Worm (Caenorhabditis elegans) whole organism, midembryonic: ENCODE data around the gene cdd-1.

Experiments used
- T22C8.4 ChIP-seq: fragments of 200-800 bp; sonication (Bioruptor generic); IDR thresholded peaks from 2 replicates; pipeline ENCODE4 v1.3.6; 2022; ENCODE audit warnings: missing genetic modification characterization, missing compliant biosample characterization
- cog-1 ChIP-seq: sonication (generic microtip); optimal IDR thresholded peaks from 2 replicates; lab custom pipeline; 2016; ENCODE audit warnings: missing genetic modification characterization, missing compliant biosample characterization
- flt-1 ChIP-seq: fragments of 200-800 bp; sonication (Bioruptor generic); IDR thresholded peaks from 2 replicates; pipeline ENCODE4 v1.3.6; 2022; ENCODE audit warnings: missing genetic modification characterization, missing compliant biosample characterization
- klf-2 ChIP-seq: fragments of 200-800 bp; sonication (Bioruptor generic); conservative IDR thresholded peaks from 2 replicates; pipeline ENCODE4 v1.3.6; 2022; ENCODE audit warnings: missing genetic modification reagents, missing genetic modification characterization, missing compliant biosample characterization
- med-1 ChIP-seq: sonication (generic microtip); optimal IDR thresholded peaks from 2 replicates; lab custom pipeline; 2017; ENCODE audit warnings: missing genetic modification characterization, mild to moderate bottlenecking, missing compliant biosample characterization, antibody characterized with exemption, missing genetic modification reagents; ENCODE audit not compliant: insufficient read depth
- ref-1 ChIP-seq: fragments of 200-800 bp; sonication (Bioruptor generic); conservative IDR thresholded peaks from 2 replicates; pipeline ENCODE4 v1.3.6; 2022; ENCODE audit warnings: missing genetic modification reagents, missing genetic modification characterization, missing compliant biosample characterization
- tab-1 ChIP-seq: fragments of 200-800 bp; sonication (Bioruptor generic); IDR thresholded peaks from 2 replicates; pipeline ENCODE4 v1.3.6; 2022; ENCODE audit warnings: missing genetic modification characterization, missing compliant biosample characterization
- ztf-23 ChIP-seq: fragments of 200-800 bp; sonication (Bioruptor generic); IDR thresholded peaks from 2 replicates; pipeline ENCODE4 v1.3.6; 2022; ENCODE audit warnings: missing genetic modification reagents, missing genetic modification characterization, missing compliant biosample characterization
- ztf-29 ChIP-seq: fragments of 200-800 bp; sonication (Bioruptor generic); IDR thresholded peaks from 2 replicates; pipeline ENCODE4 v1.3.6; 2022; ENCODE audit warnings: missing genetic modification reagents, missing genetic modification characterization, missing compliant biosample characterization

cdd-1 gene

ce11 chrX:8163555-8163954 lies 47.4 kb downstream of the cdd-1 start:
- peak; percentile 26; the same call in 1 of the 2 replicates for TF ChIP-seq flt-1 (GFP tag; lab: Robert Waterston, UW)
- 0 out of 2 replicates have a peak, but pooled peaks have one; percentile 26 for TF ChIP-seq T22C8.4
- no peak for TF ChIP-seq klf-2
- TF ChIP-seq ztf-23 (GFP tag; lab: Robert Waterston, UW): 0 out of 2 replicates have a peak, but pooled peaks have one; percentile 8

ce11 chrX:8162793-8163192 lies 48.2 kb downstream of the cdd-1 start, which contains the start of gene F22F1.3:
Gene F22F1.3 (minus strand): TSS chrX:8163073.
- TF ChIP-seq flt-1 (GFP tag; lab: Robert Waterston, UW) (no peak), ztf-29 (GFP tag; lab: Robert Waterston, UW) (no peak), T22C8.4 (no peak)

ce11 chrX:8160016-8160415 lies 50.9 kb downstream of the cdd-1 start:
- TF ChIP-seq T22C8.4 (no peak), flt-1 (GFP tag; lab: Robert Waterston, UW) (0 out of 2 replicates have a peak, but pooled peaks have one; percentile 22), cog-1 (tag; lab: Kevin White, UChicago) (no peak), tab-1 (GFP tag; lab: Robert Waterston, UW) (no peak), ztf-23 (GFP tag; lab: Robert Waterston, UW) (no peak), ztf-29 (GFP tag; lab: Robert Waterston, UW) (no peak)

- TF ChIP-seq cog-1 (tag; lab: Kevin White, UChicago): peak; percentile 15
- no peak for TF ChIP-seq flt-1 (GFP tag; lab: Robert Waterston, UW)
- TF ChIP-seq ztf-23 (GFP tag; lab: Robert Waterston, UW): 0 out of 2 replicates have a peak, but pooled peaks have one; percentile 33
- TF ChIP-seq T22C8.4: no peak
- TF ChIP-seq med-1: no peak
- TF ChIP-seq ztf-29 (GFP tag; lab: Robert Waterston, UW): no peak; the same call in 1 of the 2 replicates
- TF ChIP-seq ref-1: no peak
- TF ChIP-seq klf-2: 0 out of 2 replicates have a peak, but pooled peaks have one; percentile 36
- TF ChIP-seq tab-1 (GFP tag; lab: Robert Waterston, UW): no peak
Measured at ce11 chrX:8158975-8159813, 51.8 kb downstream of the cdd-1 start, which contains the start of gene hil-3. Gene hil-3 (plus strand): TSS chrX:8159169.
